Fruit fly (Drosophila melanogaster) whole organism, embryonic: Measurements from ENCODE around the gene dsd.

Experiments used
- B-H2 ChIP-seq: fragments of 200-800 bp; sonication (Bioruptor generic); optimal IDR thresholded peaks from 2 replicates; lab custom pipeline; 2018; ENCODE audit warnings: missing biosample characterization, mild to moderate bottlenecking, missing genetic modification characterization
- CG10267 ChIP-seq: fragments of 200-800 bp; sonication (Bioruptor generic); optimal IDR thresholded peaks from 2 replicates; lab custom pipeline; 2018; ENCODE audit warnings: missing biosample characterization, mild to moderate bottlenecking, missing genetic modification characterization, moderate library complexity
- CG11398 ChIP-seq: fragments of 200-800 bp; sonication (Bioruptor generic); optimal IDR thresholded peaks from 2 replicates; lab custom pipeline; 2016; ENCODE audit warnings: missing biosample characterization, missing genetic modification characterization
- CG11504 ChIP-seq: fragments of 200-800 bp; sonication (Bioruptor generic); optimal IDR thresholded peaks from 3 replicates; lab custom pipeline; 2019; ENCODE audit warnings: missing biosample characterization, mild to moderate bottlenecking, missing genetic modification characterization, moderate library complexity
- CG13424 ChIP-seq: fragments of 200-800 bp; sonication (Bioruptor generic); optimal IDR thresholded peaks from 2 replicates; lab custom pipeline; 2019; ENCODE audit warnings: missing biosample characterization, mild to moderate bottlenecking, missing genetic modification characterization, moderate library complexity
- CG14014 ChIP-seq: fragments of 200-800 bp; sonication (Bioruptor generic); IDR thresholded peaks from 2 replicates; pipeline ENCODE4 v1.3.6; 2022; ENCODE audit warnings: missing biosample characterization, missing genetic modification characterization
- CG15011 ChIP-seq: fragments of 200-800 bp; sonication (Bioruptor generic); optimal IDR thresholded peaks from 3 replicates; lab custom pipeline; 2018; ENCODE audit warnings: missing biosample characterization, mild to moderate bottlenecking, missing genetic modification characterization
- CG1603 ChIP-seq: fragments of 200-800 bp; sonication (Bioruptor generic); optimal IDR thresholded peaks from 2 replicates; lab custom pipeline; 2019; ENCODE audit warnings: missing biosample characterization, mild to moderate bottlenecking, missing genetic modification characterization, moderate library complexity
- CG1647 ChIP-seq: fragments of 200-800 bp; sonication (Bioruptor generic); optimal IDR thresholded peaks from 3 replicates; lab custom pipeline; 2016; ENCODE audit warnings: missing biosample characterization, missing genetic modification characterization
- CG18619 ChIP-seq: fragments of 200-800 bp; sonication (Bioruptor generic); optimal IDR thresholded peaks from 3 replicates; lab custom pipeline; 2017; ENCODE audit warnings: missing biosample characterization, mild to moderate bottlenecking, missing genetic modification characterization
- CG2129 ChIP-seq: fragments of 200-800 bp; sonication (Bioruptor generic); IDR thresholded peaks from 2 replicates; pipeline ENCODE4 v1.3.6; 2022; ENCODE audit warnings: missing biosample characterization, missing genetic modification characterization; ENCODE audit not compliant: partially characterized antibody
- CG30020 ChIP-seq: fragments of 200-800 bp; optimal IDR thresholded peaks from 2 replicates; lab custom pipeline; 2019; ENCODE audit warnings: missing biosample characterization, mild to moderate bottlenecking, missing genetic modification characterization, moderate library complexity
- CG3163 ChIP-seq: fragments of 200-800 bp; sonication (Bioruptor generic); optimal IDR thresholded peaks from 3 replicates; lab custom pipeline; 2016; ENCODE audit warnings: missing biosample characterization, missing genetic modification characterization
- CG32767 ChIP-seq: fragments of 200-800 bp; sonication (Bioruptor generic); IDR thresholded peaks from 2 replicates; pipeline ENCODE4 v1.3.6; 2022; ENCODE audit warnings: missing biosample characterization, missing genetic modification characterization
- CG6254 ChIP-seq: fragments of 200-800 bp; sonication (Bioruptor generic); optimal IDR thresholded peaks from 3 replicates; lab custom pipeline; 2017; ENCODE audit warnings: mild to moderate bottlenecking, missing biosample characterization, missing genetic modification reagents, missing genetic modification characterization
- CG6765 ChIP-seq: fragments of 200-800 bp; sonication (Bioruptor generic); optimal IDR thresholded peaks from 3 replicates; lab custom pipeline; 2017; ENCODE audit warnings: missing biosample characterization, mild to moderate bottlenecking, missing genetic modification characterization
- CG6791 ChIP-seq: fragments of 200-800 bp; sonication (Bioruptor generic); IDR thresholded peaks from 3 replicates; pipeline ENCODE4 v1.3.6; 2022; ENCODE audit warnings: missing biosample characterization, missing genetic modification characterization; ENCODE audit not compliant: partially characterized antibody
- CG9727 ChIP-seq: fragments of 200-800 bp; sonication (Bioruptor generic); optimal IDR thresholded peaks from 3 replicates; lab custom pipeline; 2017; ENCODE audit warnings: missing biosample characterization, mild to moderate bottlenecking, missing genetic modification characterization
- Gsc ChIP-seq: fragments of 200-800 bp; sonication (Bioruptor generic); IDR thresholded peaks from 2 replicates; pipeline ENCODE4 v1.3.6; 2022; ENCODE audit warnings: missing biosample characterization, missing genetic modification characterization
- PHDP ChIP-seq: fragments of 200-800 bp; sonication (Bioruptor generic); optimal IDR thresholded peaks from 3 replicates; lab custom pipeline; 2018; ENCODE audit warnings: missing biosample characterization, mild to moderate bottlenecking, missing genetic modification characterization, moderate library complexity
- Poxn ChIP-seq: fragments of 200-800 bp; sonication (Bioruptor generic); IDR thresholded peaks from 2 replicates; pipeline ENCODE4 v1.3.6; 2022; ENCODE audit warnings: missing biosample characterization, missing genetic modification characterization
- Rfx ChIP-seq: fragments of 200-800 bp; sonication (Bioruptor generic); IDR thresholded peaks from 2 replicates; pipeline ENCODE4 v1.3.6; 2022; ENCODE audit warnings: missing biosample characterization, missing genetic modification characterization
- Sox100B ChIP-seq: fragments of 200-800 bp; sonication (Bioruptor generic); optimal IDR thresholded peaks from 3 replicates; lab custom pipeline; 2018; ENCODE audit warnings: missing biosample characterization, mild to moderate bottlenecking, missing genetic modification characterization
- Taf1 ChIP-seq: fragments of 200-800 bp; sonication (Bioruptor generic); IDR thresholded peaks from 2 replicates; pipeline ENCODE4 v1.3.6; 2022; ENCODE audit warnings: missing biosample characterization, missing genetic modification characterization
- Tbp ChIP-seq: fragments of >200 bp; optimal IDR thresholded peaks from 2 replicates; lab custom pipeline; 2018; ENCODE audit warnings: missing biosample characterization, missing genetic modification characterization
- Xrp1 ChIP-seq: fragments of 200-800 bp; sonication (Bioruptor generic); IDR thresholded peaks from 2 replicates; pipeline ENCODE4 v1.3.6; 2022; ENCODE audit warnings: missing biosample characterization, missing genetic modification characterization
- YL-1 ChIP-seq: fragments of 200-800 bp; sonication (Bioruptor generic); optimal IDR thresholded peaks from 3 replicates; lab custom pipeline; 2017; ENCODE audit warnings: missing biosample characterization, mild to moderate bottlenecking, missing genetic modification characterization
- al ChIP-seq: fragments of 200-800 bp; sonication (Bioruptor generic); IDR thresholded peaks from 2 replicates; pipeline ENCODE4 v1.3.6; 2022; ENCODE audit warnings: missing biosample characterization, missing genetic modification characterization
- ato ChIP-seq: fragments of 200-800 bp; sonication (Bioruptor generic); IDR thresholded peaks from 2 replicates; pipeline ENCODE4 v1.3.6; 2022; ENCODE audit warnings: missing biosample characterization, missing genetic modification characterization; ENCODE audit not compliant: partially characterized antibody
- az2 ChIP-seq: fragments of 200-800 bp; sonication (Bioruptor generic); optimal IDR thresholded peaks from 3 replicates; lab custom pipeline; 2016; ENCODE audit warnings: missing biosample characterization, missing genetic modification characterization
- bbx ChIP-seq: fragments of 200-800 bp; sonication (Bioruptor generic); IDR thresholded peaks from 2 replicates; pipeline ENCODE4 v1.3.6; 2022; ENCODE audit warnings: missing biosample characterization, missing genetic modification characterization; ENCODE audit not compliant: partially characterized antibody
- bowl ChIP-seq: fragments of 200-800 bp; sonication (Bioruptor generic); IDR thresholded peaks from 2 replicates; pipeline ENCODE4 v1.3.6; 2022; ENCODE audit warnings: missing biosample characterization, missing genetic modification characterization
- cg ChIP-seq: fragments of 200-800 bp; sonication (Bioruptor generic); optimal IDR thresholded peaks from 3 replicates; lab custom pipeline; 2019; ENCODE audit warnings: missing biosample characterization, mild to moderate bottlenecking, missing genetic modification characterization, moderate library complexity
- crc ChIP-seq: fragments of 200-800 bp; sonication (Bioruptor generic); optimal IDR thresholded peaks from 2 replicates; lab custom pipeline; 2016; ENCODE audit warnings: missing biosample characterization, missing genetic modification characterization
- esg ChIP-seq: fragments of 200-800 bp; sonication (Bioruptor generic); conservative IDR thresholded peaks from 2 replicates; pipeline ENCODE4 v1.3.6; 2022; ENCODE audit warnings: missing biosample characterization, missing genetic modification characterization
- hkb ChIP-seq, 2 experiments: fragments of 200-800 bp in 1 of 2; fragments of >200 bp in 1 of 2; sonication (Bioruptor generic) in 1 of 2; IDR thresholded peaks in 1 of 2; optimal IDR thresholded peaks in 1 of 2; 2 replicates each; pipeline versions ENCODE4 v1.3.6 to Lab custom; 2017 to 2022; ENCODE audit warnings: missing biosample characterization in 1 of 2, missing genetic modification characterization in 1 of 2
- lilli ChIP-seq: fragments of 200-800 bp; sonication (Bioruptor generic); optimal IDR thresholded peaks from 3 replicates; lab custom pipeline; 2016; ENCODE audit warnings: missing biosample characterization, missing genetic modification characterization
- maf-S ChIP-seq: fragments of 200-800 bp; sonication (Bioruptor generic); optimal IDR thresholded peaks from 2 replicates; lab custom pipeline; 2016; ENCODE audit warnings: missing biosample characterization, missing genetic modification characterization
- mirr ChIP-seq: fragments of 200-800 bp; sonication (Bioruptor generic); optimal IDR thresholded peaks from 3 replicates; lab custom pipeline; 2018; ENCODE audit warnings: missing biosample characterization, mild to moderate bottlenecking, missing genetic modification characterization
- nau ChIP-seq: fragments of 200-800 bp; sonication (Bioruptor generic); optimal IDR thresholded peaks from 3 replicates; lab custom pipeline; 2017; ENCODE audit warnings: missing biosample characterization, mild to moderate bottlenecking, missing genetic modification characterization, missing genetic modification reagents
- nmo ChIP-seq: fragments of 200-800 bp; sonication (Bioruptor generic); optimal IDR thresholded peaks from 2 replicates; lab custom pipeline; 2018; ENCODE audit warnings: missing biosample characterization, mild to moderate bottlenecking, missing genetic modification characterization, moderate library complexity
- oc ChIP-seq: fragments of 200-800 bp; sonication (Bioruptor generic); optimal IDR thresholded peaks from 2 replicates; lab custom pipeline; 2018; ENCODE audit warnings: missing biosample characterization, mild to moderate bottlenecking, missing genetic modification characterization, moderate library complexity
- odd ChIP-seq: fragments of 200-800 bp; sonication (Bioruptor generic); optimal IDR thresholded peaks from 2 replicates; lab custom pipeline; 2017; ENCODE audit warnings: missing biosample characterization, mild to moderate bottlenecking, missing genetic modification characterization
- sc ChIP-seq, 3 experiments: fragments of >200 bp in 2 of 3; fragments of 200-800 bp in 1 of 3; sonication (Bioruptor generic) in 1 of 3; optimal IDR thresholded peaks; 2 replicates in 2 of 3; 3 replicates in 1 of 3; lab custom pipeline; 2017; ENCODE audit warnings: mild to moderate bottlenecking in 1 of 3, missing biosample characterization in 1 of 3, missing genetic modification characterization in 1 of 3, missing genetic modification reagents in 1 of 3
- stc ChIP-seq: fragments of 200-800 bp; sonication (Bioruptor generic); IDR thresholded peaks from 2 replicates; pipeline ENCODE4 v1.3.6; 2022; ENCODE audit warnings: missing biosample characterization, missing genetic modification characterization
- tgo ChIP-seq: fragments of 200-800 bp; sonication (Bioruptor generic); IDR thresholded peaks from 3 replicates; pipeline ENCODE4 v1.3.6; 2022; ENCODE audit warnings: missing biosample characterization, missing genetic modification characterization
- tin ChIP-seq: fragments of 200-800 bp; sonication (Bioruptor generic); optimal IDR thresholded peaks from 3 replicates; lab custom pipeline; 2016; ENCODE audit warnings: missing biosample characterization, missing genetic modification characterization
- wdn ChIP-seq: fragments of 200-800 bp; sonication (Bioruptor generic); IDR thresholded peaks from 2 replicates; pipeline ENCODE4 v1.3.6; 2022; ENCODE audit warnings: missing biosample characterization, missing genetic modification characterization
- wek ChIP-seq: fragments of 200-800 bp; sonication (Bioruptor generic); optimal IDR thresholded peaks from 3 replicates; lab custom pipeline; 2018; ENCODE audit warnings: missing biosample characterization, mild to moderate bottlenecking, missing genetic modification characterization, moderate library complexity
- zfh2 ChIP-seq: fragments of 200-800 bp; sonication (Bioruptor generic); optimal IDR thresholded peaks from 2 replicates; lab custom pipeline; 2016; ENCODE audit warnings: missing biosample characterization, missing genetic modification characterization

The dsd gene

DNA sequence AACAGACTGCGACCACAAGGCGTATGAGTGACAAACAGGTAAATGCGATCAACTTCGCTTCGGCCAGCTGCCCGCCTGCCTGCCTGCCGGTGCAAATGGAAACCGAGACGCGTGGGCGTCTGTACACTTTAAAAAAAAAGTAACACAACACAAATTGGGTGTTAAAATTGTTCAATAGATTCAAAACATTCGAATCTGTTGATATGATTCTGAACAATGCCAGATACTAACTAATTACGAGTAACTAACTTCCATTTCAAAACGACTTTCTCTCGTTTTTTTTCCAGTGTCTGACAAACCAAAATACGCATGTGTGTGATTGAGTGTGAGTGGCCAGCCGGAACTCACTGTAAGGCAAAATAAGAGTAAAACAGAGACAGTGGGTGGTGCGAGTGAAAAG, 37.5 kb downstream of the dsd start (continued):
- TF ChIP-seq CG13424 (tag; lab: Kevin White, UChicago) (peak; percentile 72), maf-S (GFP tag; lab: Kevin White, UChicago) (peak; percentile 66), CG1603 (tag; lab: Kevin White, UChicago) (no peak), Xrp1 (GFP tag; lab: Robert Waterston, UW) (peak; percentile 88), bbx (GFP tag; lab: Robert Waterston, UW) (no peak), al (peak; percentile 88), stc (GFP tag; lab: Robert Waterston, UW) (peak; percentile 82), wdn (peak; percentile 69; the same call in 1 of the 2 replicates), hkb (optimal IDR thresholded peaks at IDR 0.05; lab: Kevin White, UChicago) (no peak), hkb (GFP tag; IDR thresholded peaks at IDR 0.05; lab: Robert Waterston, UW) (peak; percentile 94), CG1647 (peak; percentile 88), CG30020 (tag; lab: Kevin White, UChicago) (no peak), Taf1 (GFP tag; lab: Robert Waterston, UW) (peak; percentile 88), B-H2 (GFP tag; lab: Kevin White, UChicago) (no peak), wek (peak; percentile 3), esg (GFP tag; lab: Robert Waterston, UW) (peak; percentile 91), PHDP (tag; lab: Kevin White, UChicago) (peak; percentile 78), CG32767 (GFP tag; lab: Robert Waterston, UW) (peak; percentile 73), CG10267 (tag; lab: Kevin White, UChicago) (peak; percentile 74), CG9727 (peak; percentile 87), Gsc (GFP tag; lab: Robert Waterston, UW) (peak; percentile 35; the same call in 1 of the 2 replicates), lilli (GFP tag; lab: Kevin White, UChicago) (peak; percentile 85), mirr (GFP tag; lab: Kevin White, UChicago) (peak; percentile 78), CG11504 (tag; lab: Kevin White, UChicago) (peak; percentile 93), oc (tag; lab: Kevin White, UChicago) (no peak), az2 (peak; percentile 69), ato (GFP tag; lab: Robert Waterston, UW) (no peak), zfh2 (GFP tag; lab: Kevin White, UChicago) (peak; percentile 81), bowl (GFP tag; lab: Robert Waterston, UW) (peak; percentile 84), CG15011 (GFP tag; lab: Kevin White, UChicago) (peak; percentile 78), nmo (GFP tag; lab: Kevin White, UChicago) (peak; percentile 88), CG6765 (GFP tag; lab: Kevin White, UChicago) (peak; percentile 67), CG11398 (peak; percentile 55), CG6791 (GFP tag; lab: Robert Waterston, UW) (no peak), Poxn (GFP tag; lab: Robert Waterston, UW) (no peak), CG6254 (GFP tag; lab: Kevin White, UChicago) (peak; percentile 69), CG3163 (peak; percentile 53), YL-1 (GFP tag; lab: Kevin White, UChicago) (no peak), CG2129 (GFP tag; lab: Robert Waterston, UW) (no peak), CG18619 (GFP tag; lab: Kevin White, UChicago) (peak; percentile 62), tgo (GFP tag; lab: Robert Waterston, UW) (peak; percentile 90), nau (GFP tag; lab: Kevin White, UChicago) (peak; percentile 90), Rfx (GFP tag; lab: Robert Waterston, UW) (peak; percentile 96), cg (GFP tag; lab: Kevin White, UChicago) (peak; percentile 1), CG14014 (GFP tag; lab: Robert Waterston, UW) (peak; percentile 92), tin (GFP tag; lab: Kevin White, UChicago) (peak; percentile 90), odd (GFP tag; lab: Kevin White, UChicago) (peak; percentile 64), sc (optimal IDR thresholded peaks at IDR 0.05; lab: Kevin White, UChicago) (no peak), sc (GFP tag; optimal IDR thresholded peaks at IDR 0.05; lab: Kevin White, UChicago) (no peak), Tbp (GFP tag; lab: Kevin White, UChicago) (no peak), crc (GFP tag; lab: Kevin White, UChicago) (peak; percentile 88), Sox100B (peak; percentile 85)
